Fruit fly (Drosophila melanogaster) whole organism, embryonic: ENCODE data around the gene CG4653.
A peak's percentile ranks its signal among the peaks of the same experiment; 100 is the strongest.

Source experiments
- ATbp ChIP-seq: fragments of 200-800 bp; sonication (Bioruptor generic); optimal IDR thresholded peaks from 2 replicates; lab custom pipeline; 2017; ENCODE audit warnings: missing biosample characterization, mild to moderate bottlenecking, missing genetic modification characterization, missing genetic modification reagents
- Adf1 ChIP-seq: fragments of 200-800 bp; sonication (Bioruptor generic); IDR thresholded peaks from 2 replicates; pipeline ENCODE4 v1.3.6; 2022; ENCODE audit warnings: missing biosample characterization, missing genetic modification characterization
- Antp ChIP-seq: fragments of 200-800 bp; sonication (Bioruptor generic); optimal IDR thresholded peaks from 3 replicates; lab custom pipeline; 2016; ENCODE audit warnings: missing biosample characterization, missing genetic modification characterization
- CG11456 ChIP-seq: fragments of 200-800 bp; sonication (Bioruptor generic); IDR thresholded peaks from 3 replicates; pipeline ENCODE4 v1.3.6; 2022; ENCODE audit warnings: missing biosample characterization, missing genetic modification characterization
- CG11504 ChIP-seq: fragments of 200-800 bp; sonication (Bioruptor generic); optimal IDR thresholded peaks from 3 replicates; lab custom pipeline; 2019; ENCODE audit warnings: missing biosample characterization, mild to moderate bottlenecking, missing genetic modification characterization, moderate library complexity
- CG11695 ChIP-seq: fragments of 200-800 bp; sonication (Bioruptor generic); IDR thresholded peaks from 3 replicates; pipeline ENCODE4 v1.3.6; 2022; ENCODE audit warnings: missing biosample characterization, missing genetic modification characterization
- CG12659 ChIP-seq: fragments of 200-800 bp; sonication (Bioruptor generic); optimal IDR thresholded peaks from 3 replicates; lab custom pipeline; 2017; ENCODE audit warnings: mild to moderate bottlenecking, missing biosample characterization, missing genetic modification reagents, missing genetic modification characterization
- CG13894 ChIP-seq: fragments of 200-800 bp; sonication (Bioruptor generic); optimal IDR thresholded peaks from 3 replicates; lab custom pipeline; 2018; ENCODE audit warnings: missing biosample characterization, mild to moderate bottlenecking, missing genetic modification characterization, moderate library complexity
- CG14710 ChIP-seq: fragments of 200-800 bp; sonication (Bioruptor generic); optimal IDR thresholded peaks from 3 replicates; lab custom pipeline; 2019; ENCODE audit warnings: missing biosample characterization, mild to moderate bottlenecking, missing genetic modification characterization, moderate library complexity
- CG15011 ChIP-seq: fragments of 200-800 bp; sonication (Bioruptor generic); optimal IDR thresholded peaks from 3 replicates; lab custom pipeline; 2018; ENCODE audit warnings: missing biosample characterization, mild to moderate bottlenecking, missing genetic modification characterization
- CG15073 ChIP-seq: fragments of 200-800 bp; sonication (Bioruptor generic); optimal IDR thresholded peaks from 2 replicates; lab custom pipeline; 2016; ENCODE audit warnings: missing biosample characterization, missing genetic modification characterization
- CG15479 ChIP-seq: fragments of 200-800 bp; sonication (Bioruptor generic); optimal IDR thresholded peaks from 3 replicates; lab custom pipeline; 2019; ENCODE audit warnings: missing biosample characterization, mild to moderate bottlenecking, missing genetic modification characterization, moderate library complexity
- CG1647 ChIP-seq: fragments of 200-800 bp; sonication (Bioruptor generic); optimal IDR thresholded peaks from 3 replicates; lab custom pipeline; 2016; ENCODE audit warnings: missing biosample characterization, missing genetic modification characterization
- CG16813 ChIP-seq: fragments of 200-800 bp; sonication (Bioruptor generic); IDR thresholded peaks from 3 replicates; pipeline ENCODE4 v1.3.6; 2022; ENCODE audit warnings: missing biosample characterization, missing genetic modification characterization; ENCODE audit not compliant: partially characterized antibody
- CG18262 ChIP-seq: fragments of 200-800 bp; optimal IDR thresholded peaks from 3 replicates; lab custom pipeline; 2019; ENCODE audit warnings: missing biosample characterization, mild to moderate bottlenecking, missing genetic modification characterization, moderate library complexity
- CG33557 ChIP-seq: fragments of 200-800 bp; sonication (Bioruptor generic); optimal IDR thresholded peaks from 2 replicates; lab custom pipeline; 2019; ENCODE audit warnings: missing biosample characterization, mild to moderate bottlenecking, missing genetic modification characterization, moderate library complexity
- CG3847 ChIP-seq: fragments of 200-800 bp; sonication (Bioruptor generic); IDR thresholded peaks from 2 replicates; pipeline ENCODE4 v1.3.6; 2022; ENCODE audit warnings: missing biosample characterization, missing genetic modification characterization
- CG4424 ChIP-seq: fragments of 200-800 bp; sonication (Bioruptor generic); optimal IDR thresholded peaks from 3 replicates; lab custom pipeline; 2016; ENCODE audit warnings: missing biosample characterization, missing genetic modification characterization
- CG5180 ChIP-seq: fragments of 200-800 bp; sonication (Bioruptor generic); optimal IDR thresholded peaks from 3 replicates; lab custom pipeline; 2017; ENCODE audit warnings: missing biosample characterization, missing genetic modification characterization, mild to moderate bottlenecking, moderate library complexity, missing genetic modification reagents
- CG6813 ChIP-seq: fragments of 200-800 bp; sonication (Bioruptor generic); optimal IDR thresholded peaks from 2 replicates; lab custom pipeline; 2017; ENCODE audit warnings: missing biosample characterization, missing genetic modification characterization, mild to moderate bottlenecking, moderate library complexity, missing genetic modification reagents
- CG9215 ChIP-seq: fragments of 200-800 bp; sonication (Bioruptor generic); IDR thresholded peaks from 2 replicates; pipeline ENCODE4 v1.3.6; 2022; ENCODE audit warnings: missing biosample characterization, missing genetic modification characterization
- CG9932 ChIP-seq: fragments of 200-800 bp; sonication (Bioruptor generic); IDR thresholded peaks from 2 replicates; pipeline ENCODE4 v1.3.6; 2022; ENCODE audit warnings: missing biosample characterization, missing genetic modification characterization
- CTCF ChIP-seq: fragments of 200-800 bp; sonication (Bioruptor generic); optimal IDR thresholded peaks from 2 replicates; lab custom pipeline; 2017; ENCODE audit warnings: missing biosample characterization, mild to moderate bottlenecking, missing genetic modification characterization, moderate library complexity
- Camta ChIP-seq: fragments of 200-800 bp; sonication (Bioruptor generic); optimal IDR thresholded peaks from 2 replicates; lab custom pipeline; 2016; ENCODE audit warnings: missing biosample characterization, missing genetic modification characterization
- Deaf1 ChIP-seq: fragments of 200-800 bp; optimal IDR thresholded peaks from 3 replicates; lab custom pipeline; 2019; ENCODE audit warnings: missing biosample characterization, mild to moderate bottlenecking, missing genetic modification characterization, moderate library complexity
- Dek ChIP-seq: fragments of 200-800 bp; sonication (Bioruptor generic); optimal IDR thresholded peaks from 3 replicates; lab custom pipeline; 2019; ENCODE audit warnings: missing biosample characterization, mild to moderate bottlenecking, missing genetic modification characterization, moderate library complexity
- H15 ChIP-seq: fragments of 200-800 bp; sonication (Bioruptor generic); IDR thresholded peaks from 3 replicates; pipeline ENCODE4 v1.3.6; 2022; ENCODE audit warnings: missing biosample characterization, missing genetic modification characterization
- Hr51 ChIP-seq, 2 experiments: fragments of 200-800 bp; sonication (Bioruptor generic); optimal IDR thresholded peaks; 2 replicates in 1 of 2; 3 replicates in 1 of 2; lab custom pipeline; 2016 to 2018; ENCODE audit warnings: missing biosample characterization in 2 of 2, missing genetic modification characterization in 2 of 2, mild to moderate bottlenecking in 1 of 2, moderate library complexity in 1 of 2
- MBD-R2 ChIP-seq: fragments of 200-800 bp; sonication (Bioruptor generic); IDR thresholded peaks from 2 replicates; pipeline ENCODE4 v1.3.6; 2022; ENCODE audit warnings: missing biosample characterization, missing genetic modification characterization
- MTF-1 ChIP-seq: fragments of 200-800 bp; sonication (Bioruptor generic); optimal IDR thresholded peaks from 2 replicates; lab custom pipeline; 2018; ENCODE audit warnings: missing biosample characterization, mild to moderate bottlenecking, missing genetic modification characterization, borderline replicate concordance
- Mad ChIP-seq: fragments of 200-800 bp; sonication (Bioruptor generic); optimal IDR thresholded peaks from 2 replicates; lab custom pipeline; 2016; ENCODE audit warnings: missing biosample characterization, missing genetic modification characterization
- NK7.1 ChIP-seq: fragments of 200-800 bp; sonication (Bioruptor generic); optimal IDR thresholded peaks from 3 replicates; lab custom pipeline; 2016; ENCODE audit warnings: missing biosample characterization, missing genetic modification characterization
- Nf-YA ChIP-seq: fragments of 200-800 bp; sonication (Bioruptor generic); IDR thresholded peaks from 2 replicates; pipeline ENCODE4 v1.3.6; 2022; ENCODE audit warnings: missing biosample characterization, missing genetic modification characterization
- Oli ChIP-seq: fragments of 200-800 bp; sonication (Bioruptor generic); optimal IDR thresholded peaks from 2 replicates; lab custom pipeline; 2018; ENCODE audit warnings: missing biosample characterization, mild to moderate bottlenecking, missing genetic modification characterization, moderate library complexity
- ab ChIP-seq: fragments of 200-800 bp; sonication (Bioruptor generic); optimal IDR thresholded peaks from 2 replicates; lab custom pipeline; 2016; ENCODE audit warnings: missing biosample characterization, missing genetic modification characterization
- ci ChIP-seq: fragments of 200-800 bp; sonication (Bioruptor generic); IDR thresholded peaks from 3 replicates; pipeline ENCODE4 v1.3.6; 2022; ENCODE audit warnings: missing biosample characterization, missing genetic modification characterization
- emc ChIP-seq: fragments of 200-800 bp; sonication (Bioruptor generic); optimal IDR thresholded peaks from 2 replicates; lab custom pipeline; 2016; ENCODE audit warnings: missing biosample characterization, missing genetic modification characterization
- eve ChIP-seq, 2 experiments: fragments of >200 bp; optimal IDR thresholded peaks; 2 replicates each; lab custom pipeline; 2017; ENCODE audit warnings: missing biosample characterization in 2 of 2, missing genetic modification characterization in 2 of 2
- fd102C ChIP-seq: fragments of 200-800 bp; sonication (Bioruptor generic); optimal IDR thresholded peaks from 2 replicates; lab custom pipeline; 2018; ENCODE audit warnings: missing biosample characterization, mild to moderate bottlenecking, missing genetic modification characterization, moderate library complexity
- gfzf ChIP-seq: fragments of 200-800 bp; sonication (Bioruptor generic); optimal IDR thresholded peaks from 2 replicates; lab custom pipeline; 2016; ENCODE audit warnings: missing biosample characterization, mild to moderate bottlenecking, missing genetic modification characterization, moderate library complexity
- gsb ChIP-seq: fragments of 200-800 bp; sonication (Bioruptor generic); IDR thresholded peaks from 2 replicates; pipeline ENCODE4 v1.3.6; 2022; ENCODE audit warnings: missing biosample characterization, missing genetic modification characterization
- h ChIP-seq: fragments of >200 bp; optimal IDR thresholded peaks from 2 replicates; lab custom pipeline; 2017
- lov ChIP-seq, 2 experiments: fragments of 200-800 bp in 1 of 2; fragments of >200 bp in 1 of 2; sonication (Bioruptor generic) in 1 of 2; IDR thresholded peaks in 1 of 2; optimal IDR thresholded peaks in 1 of 2; 2 replicates in 1 of 2; 3 replicates in 1 of 2; pipeline versions ENCODE4 v1.3.6 to Lab custom; 2017 to 2022; ENCODE audit warnings: missing biosample characterization in 1 of 2, missing genetic modification characterization in 1 of 2
- otp ChIP-seq: fragments of 200-800 bp; sonication (Bioruptor generic); IDR thresholded peaks from 3 replicates; pipeline ENCODE4, ENCODE4 v1.3.6; 2022; ENCODE audit warnings: missing biosample characterization, missing genetic modification characterization
- pros ChIP-seq: fragments of 200-800 bp; sonication (Bioruptor generic); optimal IDR thresholded peaks from 3 replicates; lab custom pipeline; 2019; ENCODE audit warnings: missing biosample characterization, mild to moderate bottlenecking, missing genetic modification characterization, moderate library complexity
- sens ChIP-seq: fragments of 200-800 bp; sonication (Bioruptor generic); peaks from one replicate; lab custom pipeline; 2016; ENCODE audit warnings: missing biosample characterization, missing genetic modification characterization
- sim ChIP-seq: fragments of 200-800 bp; sonication (Bioruptor generic); IDR thresholded peaks from 2 replicates; pipeline ENCODE4 v1.3.6; 2022; ENCODE audit warnings: missing biosample characterization, missing genetic modification characterization
- slou ChIP-seq: fragments of 200-800 bp; sonication (Bioruptor generic); optimal IDR thresholded peaks from 3 replicates; lab custom pipeline; 2016; ENCODE audit warnings: missing biosample characterization, missing genetic modification characterization
- tup ChIP-seq: fragments of 200-800 bp; sonication (Bioruptor generic); optimal IDR thresholded peaks from 2 replicates; lab custom pipeline; 2016; ENCODE audit warnings: missing biosample characterization, mild to moderate bottlenecking, missing genetic modification characterization, moderate library complexity

Gene CG4653

DNA sequence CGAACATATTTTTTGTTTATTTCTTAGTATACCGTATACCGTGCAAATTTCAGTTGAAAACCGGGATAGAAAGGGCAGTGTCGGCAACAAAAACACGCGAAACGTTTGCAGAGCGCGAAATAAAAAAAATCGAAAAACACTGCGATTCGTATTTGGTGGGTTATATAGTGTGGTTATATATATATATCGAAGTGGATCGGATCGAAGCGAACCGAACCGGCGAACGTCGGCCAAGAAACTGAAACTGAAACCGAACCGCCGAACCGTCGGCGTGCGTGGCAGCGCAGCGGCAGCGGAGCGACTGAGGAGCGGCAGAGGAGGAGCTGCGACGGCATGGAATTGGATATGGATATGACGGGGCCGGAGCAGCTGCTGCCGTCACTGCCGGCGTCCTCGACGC, 17.3 kb downstream of the CG4653 start, which contains the start of the genes CG32572 and CG34325 (continued):
- TF ChIP-seq Oli (tag; lab: Kevin White, UChicago), result no peak
- TF ChIP-seq ATbp (GFP tag; lab: Kevin White, UChicago), result no peak
- peak; percentile 2 for TF ChIP-seq CG13894
- no peak for TF ChIP-seq CG11695
- TF ChIP-seq Hr51 (GFP tag; optimal IDR thresholded peaks at IDR 0.05; lab: Kevin White, UChicago), result no peak
- TF ChIP-seq Adf1 (GFP tag; lab: Robert Waterston, UW), result peak; percentile 91
- TF ChIP-seq CG9215 (GFP tag; lab: Robert Waterston, UW), result no peak
- TF ChIP-seq sens, result peak; percentile 17
- TF ChIP-seq lov (optimal IDR thresholded peaks at IDR 0.05; lab: Kevin White, UChicago), result no peak
- no peak for TF ChIP-seq lov (GFP tag; IDR thresholded peaks at IDR 0.05; lab: Robert Waterston, UW)
- no peak for TF ChIP-seq MBD-R2 (GFP tag; lab: Robert Waterston, UW)
- no peak for TF ChIP-seq pros (GFP tag; lab: Kevin White, UChicago)
- no peak for TF ChIP-seq emc (GFP tag; lab: Kevin White, UChicago)
- TF ChIP-seq H15, result no peak
- no peak for TF ChIP-seq gsb (GFP tag; lab: Robert Waterston, UW)
- peak; percentile 73 for TF ChIP-seq Deaf1 (tag; lab: Kevin White, UChicago)
- no peak for TF ChIP-seq CG1647
- no peak for TF ChIP-seq CTCF
- no peak for TF ChIP-seq Dek (tag; lab: Kevin White, UChicago)
- TF ChIP-seq NK7.1 (GFP tag; lab: Kevin White, UChicago), result no peak
- 0 out of 3 replicates have a peak, but pooled peaks have one; percentile 16 for TF ChIP-seq ci (GFP tag; lab: Robert Waterston, UW)
- TF ChIP-seq CG9932 (GFP tag; lab: Robert Waterston, UW), result no peak
- TF ChIP-seq h (lab: Kevin White, UChicago), result no peak
- no peak for TF ChIP-seq Nf-YA (GFP tag; lab: Robert Waterston, UW)
- no peak for TF ChIP-seq MTF-1 (GFP tag; lab: Kevin White, UChicago)
- no peak for TF ChIP-seq CG11504 (tag; lab: Kevin White, UChicago)
- TF ChIP-seq CG15073, result no peak
- no peak for TF ChIP-seq Antp (GFP tag; lab: Kevin White, UChicago)
- no peak for TF ChIP-seq sim (GFP tag; lab: Robert Waterston, UW)
- TF ChIP-seq CG11456, result no peak
- no peak for TF ChIP-seq ab (GFP tag; lab: Kevin White, UChicago)
- TF ChIP-seq, all 482 proteins: peak for 8

DNA sequence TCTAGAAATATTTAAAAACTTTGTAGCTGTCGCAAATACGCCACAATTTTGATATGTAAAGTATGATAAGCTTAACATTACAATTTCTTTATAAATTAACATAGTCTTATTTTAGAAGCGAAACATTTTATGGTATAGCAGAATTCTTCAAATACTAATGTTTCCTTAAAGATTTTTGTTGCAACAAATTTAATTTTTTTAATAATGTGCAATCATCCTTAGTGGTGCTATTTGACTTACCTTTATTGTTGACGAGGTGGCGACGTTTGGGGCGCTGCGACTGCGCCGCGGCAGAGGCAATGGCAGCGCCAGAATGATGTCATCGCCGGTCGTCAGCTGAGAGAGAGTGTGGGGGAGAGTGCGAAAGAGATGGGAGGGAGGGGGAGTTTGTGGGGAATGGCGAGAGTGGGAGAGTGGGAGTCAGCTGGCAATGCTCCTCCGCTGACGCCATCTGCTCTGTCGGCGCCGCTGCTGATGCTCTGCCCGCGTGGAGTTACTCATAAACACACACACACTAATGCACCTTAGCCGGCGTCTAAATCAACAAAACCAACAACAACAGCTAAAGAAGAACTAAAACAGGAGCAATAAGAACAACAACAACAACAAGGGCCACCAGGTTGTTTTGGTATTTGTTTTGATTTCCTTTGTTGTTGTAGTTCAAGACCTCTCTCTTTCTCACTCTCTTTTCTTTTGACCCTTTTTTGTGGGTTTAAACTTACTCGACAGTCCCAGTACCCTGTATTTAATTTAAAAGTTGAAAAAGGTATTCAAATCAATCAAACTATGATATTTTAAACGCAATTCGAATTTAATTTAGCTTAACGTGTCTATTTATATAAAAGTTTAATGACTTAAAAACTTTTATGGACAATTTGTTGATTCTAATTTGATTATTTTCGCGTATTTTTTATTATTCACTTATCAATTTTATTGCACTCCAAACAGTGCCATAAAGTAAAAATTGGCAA, 19.6 kb downstream of the CG4653 start:
- TF ChIP-seq CG15479 (GFP tag; lab: Kevin White, UChicago) (no peak), Camta (GFP tag; lab: Kevin White, UChicago) (peak; percentile 68), gfzf (no peak), CG18262 (peak; percentile 73), Antp (GFP tag; lab: Kevin White, UChicago) (peak; percentile 4), CG14710 (tag; lab: Kevin White, UChicago) (peak; percentile 31), tup (GFP tag; lab: Kevin White, UChicago) (no peak), eve (GFP tag; optimal IDR thresholded peaks at IDR 0.05; lab: Kevin White, UChicago) (peak in 1 of 2 experiments; percentile 72), CG5180 (GFP tag; lab: Kevin White, UChicago) (peak; percentile 50), otp (GFP tag; lab: Robert Waterston, UW) (peak; percentile 36; the same call in 1 of the 3 replicates), ATbp (GFP tag; lab: Kevin White, UChicago) (peak; percentile 71), Mad (GFP tag; lab: Kevin White, UChicago) (peak; percentile 38), CG33557 (GFP tag; lab: Kevin White, UChicago) (peak; percentile 31), CG15011 (GFP tag; lab: Kevin White, UChicago) (peak; percentile 36), slou (GFP tag; lab: Kevin White, UChicago) (peak; percentile 10), CG12659 (GFP tag; lab: Kevin White, UChicago) (peak; percentile 80), CG6813 (GFP tag; lab: Kevin White, UChicago) (peak; percentile 20), CG3847 (peak; percentile 58), CG16813 (GFP tag; lab: Robert Waterston, UW) (no peak), fd102C (GFP tag; lab: Kevin White, UChicago) (no peak), CG4424 (GFP tag; lab: Kevin White, UChicago) (peak; percentile 8)
